Worm (Caenorhabditis elegans): ENCODE data around the gene T16H12.13.

The T16H12.13 gene

DNA sequence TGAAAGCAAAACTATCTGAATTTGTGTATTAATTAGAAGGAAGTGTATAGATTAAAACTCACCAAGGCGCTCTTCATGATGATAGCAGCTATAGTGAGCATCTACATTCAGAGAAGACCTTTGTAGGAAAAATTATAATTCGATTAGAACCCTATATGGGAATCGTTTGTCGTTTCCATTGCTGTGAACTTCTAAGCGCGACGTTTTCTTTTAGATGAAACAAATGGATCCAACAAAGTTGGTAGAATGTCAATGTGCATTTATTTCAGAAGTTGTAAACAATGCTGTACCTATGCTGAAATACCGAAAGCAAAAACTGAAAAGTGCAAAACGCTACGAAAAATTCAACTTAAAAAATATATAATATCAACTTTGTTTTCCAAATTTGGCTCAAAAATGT is 29.2 kb upstream of the T16H12.13 start, which contains the start of gene T16G12.10:
Gene T16G12.10 (minus strand): TSS at position 101 of the 400 bp plus-strand sequence.
- TF ChIP-seq nhr-76 (tag; optimal IDR thresholded peaks at IDR 0.05) (no peak), unc-120 (tag; optimal IDR thresholded peaks at IDR 0.05; ENCODE audit: poor library complexity, severe bottlenecking) (no peak), mls-2 (tag; optimal IDR thresholded peaks at IDR 0.05) (no peak), nhr-237 (tag; optimal IDR thresholded peaks at IDR 0.05) (no peak), unc-39 (tag; optimal IDR thresholded peaks at IDR 0.05) (no peak), tbx-8 (GFP tag; optimal IDR thresholded peaks at IDR 0.05) (no peak), snpc-4 (tag; optimal IDR thresholded peaks at IDR 0.05) (no peak), ztf-11 (tag; optimal IDR thresholded peaks at IDR 0.05) (no peak)

DNA sequence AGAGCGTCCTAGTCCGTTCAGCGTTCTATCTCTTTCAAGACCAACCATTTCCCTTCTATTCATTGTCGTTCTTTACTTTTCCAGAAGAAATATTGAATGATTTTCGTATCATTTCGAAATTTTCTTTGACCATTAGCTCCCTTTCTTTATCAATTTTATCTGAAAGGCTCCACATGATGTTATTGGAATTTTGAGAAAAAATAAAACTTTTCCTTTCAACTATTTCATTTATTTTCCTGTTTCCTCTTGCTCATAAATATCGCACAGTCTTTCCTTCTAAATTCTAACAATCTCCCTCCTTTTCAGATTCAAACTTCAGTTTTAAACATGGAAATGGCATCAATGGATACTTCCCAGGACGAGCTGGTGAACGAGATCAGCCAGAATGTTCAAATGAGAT is 27.7 kb upstream of the T16H12.13 start, which contains the start of gene T16G12.4:
Gene T16G12.4 (plus strand): TSS at position 301 of the 400 bp plus-strand sequence.
- TF ChIP-seq nhr-2 (tag; optimal IDR thresholded peaks at IDR 0.05), result no peak

DNA sequence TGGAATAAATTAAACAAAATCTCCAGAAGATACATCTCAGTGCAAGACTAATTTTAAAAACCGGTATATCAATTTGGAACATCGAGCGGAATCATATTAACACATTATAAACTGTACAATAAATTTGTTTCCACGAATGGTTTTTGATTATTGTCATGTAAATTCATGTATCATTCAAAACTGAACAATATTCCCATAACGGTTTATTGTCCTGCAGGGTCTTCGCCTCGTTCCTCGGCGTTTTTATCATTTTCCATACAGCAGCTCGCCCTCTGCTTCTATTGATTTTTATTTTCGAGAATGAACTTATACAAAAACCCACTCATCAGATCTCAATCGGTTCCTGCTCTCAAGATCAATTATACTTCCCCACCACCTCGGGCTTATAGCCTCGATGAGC is 26.2 kb upstream of the T16H12.13 start, which contains the start of gene T16G12.8:
Gene T16G12.8 (plus strand): TSS at position 301 of the 400 bp plus-strand sequence.
- no peak for TF ChIP-seq ceh-39 (tag; optimal IDR thresholded peaks at IDR 0.05)

DNA sequence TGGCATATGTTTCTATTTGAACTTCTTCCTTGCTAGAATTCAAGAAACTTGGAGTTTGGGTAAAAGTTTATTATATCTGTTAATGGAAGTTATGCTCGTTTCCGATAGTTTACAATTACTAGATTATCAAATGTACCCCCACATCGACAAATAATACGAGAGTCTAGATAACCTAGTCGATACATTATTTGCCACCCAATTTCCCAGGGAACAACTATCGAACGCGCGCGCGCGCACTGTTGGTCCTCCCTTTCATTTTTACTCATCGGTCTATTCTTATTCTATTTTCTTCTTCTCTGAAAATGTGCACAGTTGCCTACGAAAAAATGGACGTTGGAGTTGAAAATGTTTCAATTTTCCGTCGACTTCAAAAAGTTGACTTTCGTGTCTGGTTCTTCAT is 24.6 kb upstream of the T16H12.13 start, which contains the start of gene T16G12.13:
Gene T16G12.13 (plus strand): TSS at position 293 of the 400 bp plus-strand sequence.
- no peak for TF ChIP-seq lin-32 (GFP tag; optimal IDR thresholded peaks at IDR 0.05)
- TF ChIP-seq tbx-8 (GFP tag; optimal IDR thresholded peaks at IDR 0.05), result no peak
- TF ChIP-seq lsy-2 (tag; optimal IDR thresholded peaks at IDR 0.05), result no peak
- no peak for TF ChIP-seq elt-3 (tag; optimal IDR thresholded peaks at IDR 0.05)
- TF ChIP-seq nhr-2 (tag; optimal IDR thresholded peaks at IDR 0.05), result no peak
- no peak for TF ChIP-seq ztf-11 (tag; optimal IDR thresholded peaks at IDR 0.05)
- no peak for TF ChIP-seq cnd-1 (tag; optimal IDR thresholded peaks at IDR 0.05)
- TF ChIP-seq nhr-28 (tag; optimal IDR thresholded peaks at IDR 0.05), result no peak
- TF ChIP-seq M03D4.4 (tag; optimal IDR thresholded peaks at IDR 0.05), result no peak
- TF ChIP-seq nhr-76 (tag; optimal IDR thresholded peaks at IDR 0.05), result no peak
- TF ChIP-seq unc-62 (GFP tag; optimal IDR thresholded peaks at IDR 0.05), result no peak
- no peak for TF ChIP-seq mep-1 (tag; optimal IDR thresholded peaks at IDR 0.05)

DNA sequence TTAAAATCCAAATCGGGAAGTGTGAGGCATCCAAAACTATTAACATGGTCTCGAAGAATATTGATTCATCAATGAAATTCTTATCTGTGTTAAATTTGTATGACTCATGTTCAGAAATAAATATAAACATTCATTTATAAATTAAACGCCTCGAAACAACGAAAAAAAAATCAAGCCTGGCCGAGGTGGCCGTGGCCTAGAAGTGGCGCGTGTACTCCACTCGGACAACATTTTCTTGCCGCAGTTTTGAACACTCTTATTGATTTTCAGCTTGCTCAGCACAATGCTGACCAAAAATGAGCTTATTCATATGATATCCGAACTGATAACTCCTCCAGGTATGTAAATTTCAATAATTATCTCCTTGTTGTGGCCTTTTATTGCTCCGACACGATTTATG is 21.1 kb upstream of the T16H12.13 start, which contains the start of gene ekl-6:
Gene ekl-6 (plus strand): TSS at position 265 of the 400 bp plus-strand sequence.
- TF ChIP-seq unc-120 (tag; optimal IDR thresholded peaks at IDR 0.05; ENCODE audit: poor library complexity, severe bottlenecking) (no peak), ham-2 (GFP tag; optimal IDR thresholded peaks at IDR 0.05) (no peak), cnd-1 (tag; optimal IDR thresholded peaks at IDR 0.05) (peak; percentile 4), sptf-1 (tag; optimal IDR thresholded peaks at IDR 0.05) (peak; percentile 5)

DNA sequence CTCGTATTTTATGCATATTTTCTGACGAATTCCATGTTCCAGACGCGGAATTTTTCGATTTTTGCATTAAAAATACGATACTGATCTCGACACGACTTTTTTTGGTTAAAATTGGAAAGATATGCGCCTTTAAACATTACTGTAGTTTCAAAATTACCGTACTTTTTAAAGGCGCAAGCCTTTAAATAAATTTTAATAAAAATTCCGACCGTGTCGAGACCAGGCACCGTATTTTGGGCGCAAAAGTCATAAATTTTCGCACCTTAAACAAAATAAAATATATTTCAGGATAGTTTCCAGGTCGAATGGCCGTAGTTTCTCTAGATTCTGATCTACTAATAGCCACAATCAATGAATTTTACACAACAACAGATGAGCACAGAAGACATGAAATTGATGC is 15.9 kb upstream of the T16H12.13 start, which contains the start of gene T16G12.6:
Gene T16G12.6 (plus strand): TSS at position 301 of the 400 bp plus-strand sequence.
- no peak for TF ChIP-seq lin-13 (tag; optimal IDR thresholded peaks at IDR 0.05)
- no peak for TF ChIP-seq M03D4.4 (tag; optimal IDR thresholded peaks at IDR 0.05)
- TF ChIP-seq mab-5 (tag; optimal IDR thresholded peaks at IDR 0.05), result no peak
- no peak for TF ChIP-seq nhr-28 (tag; optimal IDR thresholded peaks at IDR 0.05)
- no peak for TF ChIP-seq unc-120 (tag; optimal IDR thresholded peaks at IDR 0.05; ENCODE audit: poor library complexity, severe bottlenecking)
- no peak for TF ChIP-seq blmp-1 (tag; optimal IDR thresholded peaks at IDR 0.05)
- no peak for TF ChIP-seq snpc-4 (tag; optimal IDR thresholded peaks at IDR 0.05)
- TF ChIP-seq unc-62 (GFP tag; optimal IDR thresholded peaks at IDR 0.05), result no peak
- TF ChIP-seq drap-1 (GFP tag; optimal IDR thresholded peaks at IDR 0.05), result no peak
- no peak for TF ChIP-seq bed-3 (GFP tag; optimal IDR thresholded peaks at IDR 0.05)
- no peak for TF ChIP-seq ceh-39 (tag; optimal IDR thresholded peaks at IDR 0.05)

DNA sequence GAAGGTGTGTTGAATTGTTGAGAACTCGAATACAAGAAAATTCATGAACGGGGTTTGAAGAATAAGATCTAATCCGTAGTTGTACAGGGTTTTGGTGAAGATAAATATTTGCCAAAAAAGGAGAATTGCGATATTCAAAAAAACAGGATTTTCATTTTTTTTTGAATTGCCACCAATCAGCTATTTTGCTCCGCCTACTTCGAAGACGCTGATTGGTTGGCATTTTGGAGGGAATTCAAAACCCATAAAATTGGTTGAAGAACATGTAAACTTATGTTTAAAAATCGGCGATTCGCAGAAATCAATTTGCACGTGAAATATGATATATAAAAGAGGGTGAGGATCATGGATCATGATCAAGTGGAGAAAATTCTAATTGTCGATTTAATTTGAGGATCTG is 9.2 kb upstream of the T16H12.13 start:
- TF ChIP-seq zip-8 (tag; optimal IDR thresholded peaks at IDR 0.05) (no peak), nhr-28 (tag; optimal IDR thresholded peaks at IDR 0.05) (no peak), lin-32 (GFP tag; optimal IDR thresholded peaks at IDR 0.05) (no peak), unc-62 (GFP tag; optimal IDR thresholded peaks at IDR 0.05) (no peak), unc-39 (tag; optimal IDR thresholded peaks at IDR 0.05) (no peak), elt-3 (tag; optimal IDR thresholded peaks at IDR 0.05) (no peak), sptf-1 (tag; optimal IDR thresholded peaks at IDR 0.05) (no peak), mab-5 (tag; optimal IDR thresholded peaks at IDR 0.05) (no peak), ceh-83 (GFP tag; optimal IDR thresholded peaks at IDR 0.05) (no peak), tbx-8 (GFP tag; optimal IDR thresholded peaks at IDR 0.05) (no peak), blmp-1 (tag; optimal IDR thresholded peaks at IDR 0.05) (no peak)

Measured in whole organism, mixed stage, embryonic.